Fruit fly (Drosophila melanogaster): ENCODE results near the gene Agpat3.

DNA sequence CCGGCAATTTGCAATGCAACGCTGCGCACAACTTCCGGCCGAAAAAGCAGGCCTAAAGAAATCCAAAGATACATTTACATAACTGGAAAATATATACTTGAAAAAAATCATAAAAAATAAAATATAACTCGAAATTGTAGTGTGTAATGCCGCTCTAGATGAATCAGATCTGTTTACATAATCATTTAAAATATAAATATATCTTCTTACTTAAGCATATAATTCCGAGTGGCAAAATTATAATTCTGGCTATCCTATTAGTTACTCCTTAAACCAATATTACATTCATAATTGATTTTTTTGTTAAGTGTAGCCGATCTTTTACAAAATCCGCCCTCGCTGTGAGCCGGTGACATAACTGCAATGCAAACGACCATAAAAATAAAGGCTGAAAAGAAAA, 46.3 kb downstream of the Agpat3 start:
- TF ChIP-seq CG13204 (GFP tag; optimal IDR thresholded peaks at IDR 0.05): no peak
- no peak for TF ChIP-seq CG12605 (GFP tag; IDR thresholded peaks at IDR 0.05)
- TF ChIP-seq gl (tag; optimal IDR thresholded peaks at IDR 0.05): no peak
- TF ChIP-seq EcR (GFP tag; optimal IDR thresholded peaks at IDR 0.05): no peak
- TF ChIP-seq CG4496 (GFP tag; IDR thresholded peaks at IDR 0.05): no peak
- TF ChIP-seq CG8159 (tag; optimal IDR thresholded peaks at IDR 0.05): no peak
- TF ChIP-seq D1 (tag; optimal IDR thresholded peaks at IDR 0.05): no peak
- TF ChIP-seq CG34367 (tag; optimal IDR thresholded peaks at IDR 0.05): no peak
- no peak for TF ChIP-seq CG9948 (tag; optimal IDR thresholded peaks at IDR 0.05)
- TF ChIP-seq CG14655 (GFP tag; optimal IDR thresholded peaks at IDR 0.05): no peak
